Worm (Caenorhabditis elegans): ENCODE measurements around the gene K08H2.3.

K08H2.3 gene

DNA sequence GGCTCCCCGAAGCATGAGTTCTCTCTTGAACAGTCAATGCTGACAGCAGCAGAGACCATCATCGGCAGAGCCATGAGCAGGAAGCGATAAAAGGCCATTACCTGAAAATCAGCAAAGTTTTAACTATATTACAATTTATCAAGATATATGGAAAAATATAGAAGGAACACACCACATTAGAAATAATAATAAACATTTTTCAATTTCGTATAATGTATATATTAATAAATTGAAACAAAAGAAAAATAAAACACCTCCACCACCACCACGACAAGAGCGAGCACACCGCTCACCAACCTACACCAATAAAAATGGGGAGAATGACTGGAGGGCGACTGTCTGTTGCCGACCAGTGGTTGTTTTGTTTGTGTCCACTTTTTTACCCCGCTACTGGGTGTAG, 49.3 kb downstream of the K08H2.3 start, which contains the start of gene R04D3.2:
Gene R04D3.2, minus strand, starts transcription at position 101 of the 400 bp plus-strand sequence.
- no peak for TF ChIP-seq lsy-12 (tag; optimal IDR thresholded peaks at IDR 0.05)
- no peak for TF ChIP-seq nfya-1 (tag; optimal IDR thresholded peaks at IDR 0.05; ENCODE audit: insufficient read depth)
- no peak for TF ChIP-seq nhr-28 (tag; optimal IDR thresholded peaks at IDR 0.05)
- TF ChIP-seq egl-5 (tag; optimal IDR thresholded peaks at IDR 0.05), result no peak
- TF ChIP-seq aly-2 (tag; optimal IDR thresholded peaks at IDR 0.05), result no peak
- no peak for TF ChIP-seq nhr-25 (tag; optimal IDR thresholded peaks at IDR 0.05)
- TF ChIP-seq snpc-4 (tag; optimal IDR thresholded peaks at IDR 0.05), result no peak
- TF ChIP-seq mml-1 (tag; optimal IDR thresholded peaks at IDR 0.05), result no peak
- no peak for TF ChIP-seq daf-12 (tag; optimal IDR thresholded peaks at IDR 0.05)
- TF ChIP-seq ceh-16 (tag; optimal IDR thresholded peaks at IDR 0.05), result no peak
- no peak for TF ChIP-seq elt-3 (tag; optimal IDR thresholded peaks at IDR 0.05)
- no peak for TF ChIP-seq jun-1 (tag; optimal IDR thresholded peaks at IDR 0.05)
